Fruit fly (Drosophila melanogaster): ENCODE data around the gene pav.

dm6 chr3L:4252121-4252861 is 9.8 kb downstream of the pav start:
- no peak for TF ChIP-seq CG8478 (optimal IDR thresholded peaks at IDR 0.05)
- no peak for TF ChIP-seq CTCF (optimal IDR thresholded peaks at IDR 0.05)
